Worm (Caenorhabditis elegans) whole organism, L4/young adult: ENCODE results near the gene B0281.4.

Experiments
- W03F9.2 ChIP-seq: fragments of 150-350 bp; optimal IDR thresholded peaks from 2 replicates; lab custom pipeline; 2014; ENCODE audit warnings: missing biosample characterization, missing genetic modification characterization
- dao-5 ChIP-seq: sonication (generic microtip); optimal IDR thresholded peaks from 2 replicates; lab custom pipeline; 2016; ENCODE audit warnings: missing genotype, missing genetic modification characterization, moderate library complexity, missing compliant biosample characterization

ce11 chrII:2288798-2289197 lies 9.8 kb downstream of the B0281.4 start, which contains the start of the genes K09F6.10 and K09F6.13:
- TF ChIP-seq W03F9.2 = no peak
- TF ChIP-seq dao-5 (tag; lab: Kevin White, UChicago) = no peak
